Fruit fly (Drosophila melanogaster): Measurements from ENCODE around the gene Pxd.

The Pxd gene

DNA sequence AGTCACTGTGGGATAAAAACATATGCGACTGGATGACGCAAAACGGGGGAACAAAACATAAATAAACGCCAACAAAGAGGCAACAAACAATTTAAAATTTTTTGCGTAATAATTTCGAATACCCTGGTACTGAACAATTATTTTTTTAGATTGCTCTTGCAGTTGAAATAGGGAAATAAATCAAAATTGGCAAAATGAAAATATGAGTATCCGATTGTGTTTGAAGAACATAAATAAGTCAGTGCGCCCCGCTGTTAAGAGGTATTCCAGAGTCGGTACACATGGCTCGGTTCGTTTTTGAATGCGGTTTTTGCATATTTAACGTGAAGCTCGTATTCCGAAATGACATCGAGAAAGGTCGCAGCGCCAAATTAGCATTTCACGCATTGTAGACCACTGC is 28.8 kb upstream of the Pxd start (continued):
- TF ChIP-seq salr (GFP tag; optimal IDR thresholded peaks at IDR 0.05), result no peak
- TF ChIP-seq Eip75B (GFP tag; optimal IDR thresholded peaks at IDR 0.05), result peak; percentile 10
- TF ChIP-seq Hr39 (GFP tag; optimal IDR thresholded peaks at IDR 0.05), result peak; percentile 82
- no peak for TF ChIP-seq CG32006 (GFP tag; optimal IDR thresholded peaks at IDR 0.05)
- TF ChIP-seq CG8119 (GFP tag; IDR thresholded peaks at IDR 0.05), result no peak
- peak; percentile 67 for TF ChIP-seq Sox102F (GFP tag; optimal IDR thresholded peaks at IDR 0.05)
- TF ChIP-seq fd59A (GFP tag; optimal IDR thresholded peaks at IDR 0.05), result no peak
- TF ChIP-seq CG3032 (tag; optimal IDR thresholded peaks at IDR 0.05), result no peak
- peak; percentile 56 for TF ChIP-seq Ets21C (GFP tag; optimal IDR thresholded peaks at IDR 0.05)
- no peak for TF ChIP-seq CG11294 (GFP tag; IDR thresholded peaks at IDR 0.05)
- peak; percentile 77 for TF ChIP-seq cyc (GFP tag; optimal IDR thresholded peaks at IDR 0.05)
- TF ChIP-seq CG3919 (GFP tag; optimal IDR thresholded peaks at IDR 0.05), result peak; percentile 12
- no peak for TF ChIP-seq dac (GFP tag; optimal IDR thresholded peaks at IDR 0.05)
- TF ChIP-seq Hr38 (GFP tag; optimal IDR thresholded peaks at IDR 0.05), result no peak
- TF ChIP-seq lz (GFP tag; optimal IDR thresholded peaks at IDR 0.05), result peak; percentile 77
- peak; percentile 41 for TF ChIP-seq CG6792 (GFP tag; optimal IDR thresholded peaks at IDR 0.05)
- TF ChIP-seq Eip93F (GFP tag; optimal IDR thresholded peaks at IDR 0.05), result no peak
- TF ChIP-seq CG11762 (GFP tag; optimal IDR thresholded peaks at IDR 0.05; ENCODE audit: insufficient read depth), result no peak
- 0 out of 2 replicates have a peak, but pooled peaks have one; percentile 16 for TF ChIP-seq CG15336 (GFP tag; IDR thresholded peaks at IDR 0.05)
- peak; percentile 8 for TF ChIP-seq pdm3 (GFP tag; optimal IDR thresholded peaks at IDR 0.05)

DNA sequence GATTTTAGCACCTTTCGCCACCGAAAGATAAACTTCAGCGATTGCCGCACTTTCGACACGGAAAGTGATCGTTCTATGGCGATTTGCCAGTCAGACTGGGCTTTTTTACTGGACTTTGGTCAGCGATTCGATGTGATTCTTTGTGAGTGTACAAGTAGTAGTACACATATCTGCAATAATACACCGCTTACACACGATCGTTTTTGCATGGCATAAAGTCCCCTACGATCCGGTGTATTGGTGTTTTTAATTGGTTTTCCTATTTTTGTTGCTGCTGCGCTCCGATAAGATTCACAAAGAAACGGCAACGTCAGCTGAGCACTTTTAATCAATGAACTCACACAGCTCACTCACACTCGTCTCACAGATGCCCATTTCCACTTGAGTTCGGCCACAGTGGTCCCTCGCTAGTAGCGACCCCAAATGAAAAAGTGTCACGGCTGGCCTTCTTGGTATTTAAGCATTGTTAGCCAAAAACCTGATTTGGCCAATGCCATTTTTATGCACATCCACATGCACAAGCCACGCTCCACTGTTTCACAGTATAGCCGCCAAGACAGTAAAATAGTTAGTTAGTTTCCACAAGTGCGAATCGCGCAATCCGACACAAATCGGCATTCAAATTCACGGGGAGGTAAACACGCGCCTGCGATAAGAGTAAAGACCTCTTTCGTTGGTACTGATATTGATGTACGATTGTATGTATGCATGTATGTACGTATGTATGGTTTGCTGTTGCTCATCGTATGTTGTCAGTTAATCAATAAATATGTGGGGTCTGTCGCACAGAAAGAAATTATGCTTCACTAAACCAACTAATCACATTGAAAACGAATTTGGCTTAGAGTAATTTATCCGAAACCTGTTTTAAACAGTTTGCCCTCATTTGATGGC is 27.9 kb upstream of the Pxd start:
- peak; percentile 82 for TF ChIP-seq Ets96B (tag; optimal IDR thresholded peaks at IDR 0.05)
- peak; percentile 42 for TF ChIP-seq CG11762 (GFP tag; optimal IDR thresholded peaks at IDR 0.05; ENCODE audit: insufficient read depth)
- TF ChIP-seq Smox (GFP tag; optimal IDR thresholded peaks at IDR 0.05), result peak; percentile 87
- peak; percentile 84 for TF ChIP-seq CG8632 (GFP tag; optimal IDR thresholded peaks at IDR 0.05)
- TF ChIP-seq CG10669 (GFP tag; optimal IDR thresholded peaks at IDR 0.05), result peak; percentile 84
- peak; percentile 94 for TF ChIP-seq CG32006 (GFP tag; optimal IDR thresholded peaks at IDR 0.05)
- TF ChIP-seq svp (GFP tag), result peak; percentile 97
- peak; percentile 93 for TF ChIP-seq Sox14 (GFP tag; optimal IDR thresholded peaks at IDR 0.05)
- peak; percentile 89 for TF ChIP-seq Eip75B (GFP tag; optimal IDR thresholded peaks at IDR 0.05)
- TF ChIP-seq Eip93F (GFP tag; optimal IDR thresholded peaks at IDR 0.05), result peak; percentile 68
- TF ChIP-seq CG6808 (GFP tag; optimal IDR thresholded peaks at IDR 0.05), result peak; percentile 77
- peak; percentile 86 for TF ChIP-seq CG4318 (GFP tag; optimal IDR thresholded peaks at IDR 0.05)
- peak; percentile 83 for TF ChIP-seq CG16779 (tag; optimal IDR thresholded peaks at IDR 0.05)
- TF ChIP-seq CG10631 (GFP tag; optimal IDR thresholded peaks at IDR 0.05), result peak; percentile 85
- peak; percentile 73 to 80 for TF ChIP-seq salr (GFP tag; optimal IDR thresholded peaks at IDR 0.05)
- TF ChIP-seq CG8319 (GFP tag; optimal IDR thresholded peaks at IDR 0.05), result peak; percentile 81
- peak; percentile 88 for TF ChIP-seq topi (GFP tag; optimal IDR thresholded peaks at IDR 0.05)
- peak; percentile 82 for TF ChIP-seq spab (GFP tag; optimal IDR thresholded peaks at IDR 0.05)
- peak; percentile 86 for TF ChIP-seq dac (GFP tag; optimal IDR thresholded peaks at IDR 0.05)
- peak; percentile 93 for TF ChIP-seq CG31627 (GFP tag; optimal IDR thresholded peaks at IDR 0.05)
- TF ChIP-seq Hr38 (GFP tag; optimal IDR thresholded peaks at IDR 0.05), result peak; percentile 82
- peak; percentile 92 for TF ChIP-seq esn (GFP tag; optimal IDR thresholded peaks at IDR 0.05)
- TF ChIP-seq CG9139 (GFP tag; optimal IDR thresholded peaks at IDR 0.05), result peak; percentile 60
- peak; percentile 83 for TF ChIP-seq CG34406 (GFP tag; optimal IDR thresholded peaks at IDR 0.05)
- peak; percentile 75 for TF ChIP-seq CG6276 (GFP tag; optimal IDR thresholded peaks at IDR 0.05)
- TF ChIP-seq Hr39 (GFP tag; optimal IDR thresholded peaks at IDR 0.05), result peak; percentile 93
- peak; percentile 91 for TF ChIP-seq pdm3 (GFP tag; optimal IDR thresholded peaks at IDR 0.05)
- TF ChIP-seq Ets21C (GFP tag; optimal IDR thresholded peaks at IDR 0.05), result peak; percentile 88
- TF ChIP-seq CG3919 (GFP tag; optimal IDR thresholded peaks at IDR 0.05), result peak; percentile 89
- peak; percentile 87 for TF ChIP-seq vri (GFP tag; optimal IDR thresholded peaks at IDR 0.05)
- peak; percentile 85 for TF ChIP-seq fd59A (GFP tag; optimal IDR thresholded peaks at IDR 0.05)
- TF ChIP-seq CG3032 (tag; optimal IDR thresholded peaks at IDR 0.05), result peak; percentile 83
- TF ChIP-seq dsx (GFP tag; optimal IDR thresholded peaks at IDR 0.05; ENCODE audit: poor library complexity, severe bottlenecking), result peak; percentile 82
- TF ChIP-seq fd85E (GFP tag; optimal IDR thresholded peaks at IDR 0.05), result peak; percentile 20
- TF ChIP-seq Blimp-1 (GFP tag; optimal IDR thresholded peaks at IDR 0.05), result peak; percentile 74
- TF ChIP-seq CG8119 (GFP tag; IDR thresholded peaks at IDR 0.05), result peak; percentile 95
- TF ChIP-seq CG1621 (tag; optimal IDR thresholded peaks at IDR 0.05), result peak; percentile 84
- peak; percentile 90 for TF ChIP-seq OdsH (GFP tag; optimal IDR thresholded peaks at IDR 0.05)
- peak; percentile 91 for TF ChIP-seq cyc (GFP tag; optimal IDR thresholded peaks at IDR 0.05)
- peak; percentile 88 for TF ChIP-seq Sox102F (GFP tag; optimal IDR thresholded peaks at IDR 0.05)
